Worm (Caenorhabditis elegans): ENCODE measurements around the gene K10D2.5.

- TF ChIP-seq let-526 (GFP tag; IDR thresholded peaks at IDR 0.05) (no peak), xnd-1 (tag; optimal IDR thresholded peaks at IDR 0.05) (no peak), sea-2 (GFP tag; IDR thresholded peaks at IDR 0.05) (no peak), zim-3 (tag; optimal IDR thresholded peaks at IDR 0.05) (no peak), akir-1 (GFP tag; optimal IDR thresholded peaks at IDR 0.05) (no peak), pha-4 (tag; optimal IDR thresholded peaks at IDR 0.05) (no peak), D2030.7 (GFP tag; IDR thresholded peaks at IDR 0.05) (no peak), dox-1 (GFP tag; IDR thresholded peaks at IDR 0.05) (no peak), let-607 (tag; optimal IDR thresholded peaks at IDR 0.05) (no peak), unc-130 (GFP tag; optimal IDR thresholded peaks at IDR 0.05) (no peak), nhr-80 (tag; optimal IDR thresholded peaks at IDR 0.05) (no peak), unc-62 (GFP tag; optimal IDR thresholded peaks at IDR 0.05) (no peak), ceh-91 (GFP tag; IDR thresholded peaks at IDR 0.05) (no peak), lin-40 (tag; optimal IDR thresholded peaks at IDR 0.05) (no peak)
These were observed 37.7 kb downstream of the K10D2.5 start for ce11 chrIII:5210269-5210668.

Data from whole organism, young adult.